Fruit fly (Drosophila melanogaster) whole organism, larva: ENCODE measurements around the gene PpD6.
A peak's percentile ranks its signal among the peaks of the same experiment; 100 is the strongest.

Source experiments
- noc ChIP-seq: fragments of 200-800 bp; sonication (Bioruptor generic); optimal IDR thresholded peaks from 3 replicates; lab custom pipeline; 2019; ENCODE audit warnings: missing biosample characterization, mild to moderate bottlenecking, missing genetic modification characterization, moderate library complexity

Gene PpD6

DNA sequence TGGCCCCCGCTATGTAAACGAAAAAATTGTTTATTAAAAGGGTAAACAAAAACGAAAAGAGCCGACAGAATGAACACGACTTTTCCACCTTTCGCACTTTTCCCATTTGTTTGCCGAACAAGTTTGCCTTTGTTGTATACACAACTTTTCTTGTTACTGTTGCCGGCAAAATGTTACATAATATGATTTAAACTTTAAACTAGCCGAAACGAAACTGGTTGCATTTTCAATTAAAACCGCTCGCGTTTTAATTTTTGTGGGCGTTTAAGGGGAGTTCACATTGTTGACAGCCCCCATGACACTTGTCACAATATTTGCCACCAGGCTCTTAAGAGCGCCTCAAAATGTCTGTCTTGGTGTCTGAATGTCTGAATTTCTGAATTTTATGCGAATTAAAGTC is 11.3 kb downstream of the PpD6 start:
- no peak for TF ChIP-seq noc

DNA sequence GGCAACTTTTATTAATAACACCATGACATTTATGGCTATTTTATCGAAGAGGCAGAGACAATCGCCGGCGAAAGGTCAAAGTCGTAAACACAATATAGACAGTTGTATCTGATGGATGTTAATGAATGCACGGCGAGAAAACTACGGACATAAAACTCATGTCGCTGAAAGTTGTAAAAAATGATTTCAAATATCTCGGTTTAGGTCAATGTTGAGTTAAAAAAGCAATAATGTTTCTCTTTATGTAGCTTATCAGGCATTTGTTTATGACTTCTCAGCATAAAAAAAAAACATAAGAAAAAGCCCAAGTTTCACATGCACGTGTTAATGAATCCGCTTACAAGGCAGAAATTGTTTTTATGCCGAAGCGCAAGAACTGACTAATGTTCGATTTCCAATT is 11.9 kb downstream of the PpD6 start:
- no peak for TF ChIP-seq noc

- no peak for TF ChIP-seq noc
These were observed 12.3 kb downstream of the PpD6 start for dm6 chr2L:3121745-3122144.

- no peak for TF ChIP-seq noc
These were observed 12.7 kb downstream of the PpD6 start for dm6 chr2L:3122216-3122615.

- no peak for TF ChIP-seq noc
These were observed 14.3 kb downstream of the PpD6 start for dm6 chr2L:3123562-3124345.

dm6 chr2L:3124500-3124977 is 15.1 kb downstream of the PpD6 start:
- no peak for TF ChIP-seq noc

dm6 chr2L:3127813-3128212 is 18.3 kb downstream of the PpD6 start:
- TF ChIP-seq noc: no peak

dm6 chr2L:3128335-3128734 is 18.9 kb downstream of the PpD6 start, which contains the start of gene CG15403:
Gene CG15403 (plus strand): TSS chr2L:3128635.
- TF ChIP-seq noc: no peak

DNA sequence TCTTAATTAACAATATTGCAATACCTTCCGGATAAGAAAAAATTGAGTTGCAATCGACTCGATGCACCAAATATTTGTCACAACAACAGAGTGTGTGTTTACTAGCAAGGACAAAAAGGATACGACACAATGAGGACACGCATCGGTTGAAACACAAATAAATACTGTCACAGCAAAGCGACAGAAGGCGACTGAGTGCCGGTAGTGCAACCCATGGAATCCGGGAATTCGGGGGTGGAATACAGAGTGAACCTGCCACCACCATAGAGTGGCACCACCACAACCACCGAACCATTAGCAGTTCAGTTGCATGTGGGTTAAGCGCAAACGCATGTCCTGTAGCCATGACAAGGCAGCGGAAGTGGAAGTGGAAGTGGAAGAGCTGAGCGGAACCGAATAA is 20.9 kb downstream of the PpD6 start:
- TF ChIP-seq noc: no peak

DNA sequence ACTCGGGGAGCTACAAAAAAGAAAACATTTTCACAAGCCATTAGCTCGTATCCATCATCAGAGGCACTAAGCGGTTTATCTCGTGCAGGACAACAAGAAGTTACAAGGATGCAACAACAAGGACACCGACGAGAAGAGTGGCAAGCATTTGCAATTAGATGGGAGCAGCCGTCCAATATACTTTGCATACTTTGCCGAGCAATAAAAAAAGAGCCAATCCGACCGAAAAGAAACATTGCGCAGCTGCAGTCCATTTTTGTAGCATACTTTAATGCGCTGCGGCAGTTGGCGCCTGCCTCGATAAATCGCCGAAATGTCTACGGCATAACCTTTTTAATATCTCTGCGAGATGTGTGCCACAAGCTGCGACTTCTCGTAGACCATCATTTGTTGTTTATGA is 22.2 kb downstream of the PpD6 start:
- no peak for TF ChIP-seq noc

DNA sequence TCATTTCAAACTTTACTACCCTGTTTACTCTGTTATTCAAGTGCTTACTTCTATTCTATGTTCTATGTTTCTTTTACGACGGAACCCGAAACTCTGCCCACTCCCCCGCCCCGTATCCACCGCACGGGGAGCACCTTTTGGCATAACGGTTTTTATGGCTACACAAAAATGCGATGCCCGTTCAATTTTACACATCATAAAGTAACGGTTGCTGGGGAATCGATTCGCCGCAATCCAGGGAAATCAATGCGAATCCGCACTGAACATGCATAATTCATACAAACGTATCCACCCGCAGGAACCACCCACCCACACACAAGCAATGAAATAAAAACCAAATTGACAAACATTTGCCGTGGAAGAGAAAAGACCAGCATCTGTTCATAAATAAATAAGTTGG is 34.4 kb downstream of the PpD6 start:
- TF ChIP-seq noc: no peak

DNA sequence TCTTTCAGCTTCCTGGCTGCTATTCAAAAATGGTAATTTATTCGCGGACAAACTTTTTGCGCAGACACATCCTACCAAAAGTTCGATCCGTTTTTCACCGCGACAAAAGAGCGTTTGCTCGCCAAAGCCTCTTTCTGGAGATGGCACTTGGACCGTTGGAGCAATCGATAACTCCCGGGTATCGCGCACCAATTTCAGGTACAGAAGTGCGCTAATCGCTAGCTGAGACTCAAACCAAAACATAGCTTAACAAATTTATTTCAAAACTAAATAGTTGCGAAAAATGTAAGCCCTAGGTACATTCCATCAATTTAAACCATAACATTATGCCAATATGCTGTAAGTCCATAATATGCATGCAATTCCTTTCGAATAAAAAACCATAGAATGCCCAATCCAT is 35.2 kb downstream of the PpD6 start, which contains the start of gene toc:
toc (minus strand) TSS at position 78 of the 400 bp plus-strand sequence.
- TF ChIP-seq noc: no peak

- no peak for TF ChIP-seq noc
These were observed 36.0 kb downstream of the PpD6 start, which contains the start of gene ND-B14.5B for dm6 chr2L:3145470-3145869. Gene ND-B14.5B (minus strand): TSS chr2L:3145848.

dm6 chr2L:3145897-3146296 is 36.4 kb downstream of the PpD6 start:
- no peak for TF ChIP-seq noc

- TF ChIP-seq noc: no peak
These were observed 39.6 kb downstream of the PpD6 start for dm6 chr2L:3148959-3149591.

- TF ChIP-seq noc: no peak
These were observed 42.2 kb downstream of the PpD6 start for dm6 chr2L:3151657-3152056.

DNA sequence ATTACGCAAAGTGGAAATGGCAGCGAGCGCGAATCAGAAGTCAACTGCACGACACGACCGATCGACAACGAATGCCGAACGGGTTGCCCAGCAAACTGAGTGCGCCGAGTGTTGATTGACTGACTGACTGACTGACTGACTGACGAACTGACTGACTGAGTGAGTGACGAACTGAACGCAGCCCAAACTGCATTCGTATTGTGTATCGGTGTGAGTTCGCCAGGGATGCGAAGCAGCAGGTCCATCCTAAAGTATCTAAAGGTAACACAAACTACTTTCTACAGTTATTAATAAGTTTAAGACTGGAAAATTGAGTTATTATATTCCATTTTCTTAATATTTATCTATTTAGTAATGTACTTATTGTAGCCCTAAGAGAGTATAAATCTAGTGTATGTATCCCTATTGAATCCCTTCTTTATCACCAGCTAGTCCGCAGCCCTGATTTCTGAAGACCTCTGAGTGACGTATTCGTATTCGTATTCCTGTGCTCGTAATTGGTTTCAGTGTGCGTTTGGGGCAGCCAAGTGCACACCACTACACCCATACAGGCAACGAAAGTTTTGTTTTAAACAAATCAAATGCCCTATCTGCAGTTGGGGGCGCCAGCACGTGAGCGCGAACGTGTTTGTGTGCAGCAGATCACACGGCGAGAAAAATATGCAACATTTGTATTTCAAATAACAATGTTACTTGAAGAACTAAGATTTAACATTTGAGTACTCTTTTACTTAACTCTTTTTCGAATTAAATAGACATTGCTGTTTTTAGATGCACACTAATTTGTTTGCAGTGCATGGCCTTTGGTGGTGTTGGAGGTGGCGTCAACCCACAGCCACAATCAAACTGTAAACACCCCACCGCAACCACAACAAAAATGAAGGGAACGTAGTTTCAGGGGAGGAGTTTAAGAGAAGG is 43.5 kb downstream of the PpD6 start:
- peak; percentile 16 for TF ChIP-seq noc
